Worm (Caenorhabditis elegans) whole organism, L4/young adult: ENCODE measurements around the gene F54D5.7.

Source experiments
- W03F9.2 ChIP-seq: fragments of 150-350 bp; optimal IDR thresholded peaks from 2 replicates; lab custom pipeline; 2014; ENCODE audit warnings: missing biosample characterization, missing genetic modification characterization
- dao-5 ChIP-seq: sonication (generic microtip); optimal IDR thresholded peaks from 2 replicates; lab custom pipeline; 2016; ENCODE audit warnings: missing genotype, missing genetic modification characterization, moderate library complexity, missing compliant biosample characterization
- him-1 ChIP-seq: sonication (generic microtip); optimal IDR thresholded peaks from 2 replicates; lab custom pipeline; 2016; ENCODE audit warnings: missing genotype, missing genetic modification reagents, missing genetic modification characterization, missing compliant biosample characterization

F54D5.7 gene

ce11 chrII:11596157-11596740 lies 48.9 kb downstream of the F54D5.7 start:
- TF ChIP-seq dao-5 (tag; lab: Kevin White, UChicago) (no peak), W03F9.2 (tag; lab: Kevin White, UChicago) (no peak), him-1 (no peak)
